Worm (Caenorhabditis elegans) whole organism, L1 larva: ENCODE measurements around the gene fbxa-206.

ENCODE experiments used
- ama-1 ChIP-seq: fragments of 150-350 bp; optimal IDR thresholded peaks from 2 replicates; lab custom pipeline; 2014
- efl-1 ChIP-seq, 4 experiments: fragments of 150-350 bp; optimal IDR thresholded peaks in 3 of 4; peaks in 1 of 4; 1 replicate in 1 of 4; 2 replicates in 3 of 4; lab custom pipeline; 2014; ENCODE audit warnings: missing biosample characterization in 2 of 4, missing genetic modification characterization in 2 of 4, missing genetic modification reagents in 2 of 4
- elt-3 ChIP-seq, 6 experiments: fragments of 150-350 bp in 1 of 6; sonication (generic microtip); optimal IDR thresholded peaks; 2 replicates each; lab custom pipeline; 2017 to 2018; ENCODE audit warnings: missing biosample characterization in 6 of 6, missing genetic modification characterization in 6 of 6, inconsistent platforms in 1 of 6
- jun-1 ChIP-seq: fragments of 150-350 bp; optimal IDR thresholded peaks from 2 replicates; lab custom pipeline; 2014; ENCODE audit warnings: missing biosample characterization, missing genetic modification reagents, missing genetic modification characterization
- lsy-2 ChIP-seq, 2 experiments: fragments of 150-350 bp; optimal IDR thresholded peaks; 2 replicates each; lab custom pipeline; 2014; ENCODE audit warnings: missing biosample characterization in 2 of 2, missing genetic modification characterization in 2 of 2
- nhr-237 ChIP-seq: fragments of 150-350 bp; optimal IDR thresholded peaks from 2 replicates; lab custom pipeline; 2014; ENCODE audit warnings: missing biosample characterization, missing genetic modification characterization
- pqm-1 ChIP-seq: sonication (generic microtip); optimal IDR thresholded peaks from 3 replicates; lab custom pipeline; 2017; ENCODE audit warnings: missing biosample characterization, missing genetic modification characterization
- zag-1 ChIP-seq: fragments of 150-350 bp; optimal IDR thresholded peaks from 2 replicates; lab custom pipeline; 2014; ENCODE audit warnings: missing biosample characterization, missing genetic modification characterization
- ztf-11 ChIP-seq, 2 experiments: sonication (generic microtip); optimal IDR thresholded peaks; 2 replicates each; lab custom pipeline; 2016 to 2017; ENCODE audit warnings: missing genetic modification characterization in 2 of 2, missing biosample characterization in 1 of 2, missing compliant biosample characterization in 1 of 2

ce11 chrV:16902726-16903125, 15.6 kb downstream of the fbxa-206 start, which contains the start of gene srd-68:
- no peak for TF ChIP-seq ztf-11 (tag; optimal IDR thresholded peaks at IDR 0.05; lab: Kevin White, UChicago)
- no peak for TF ChIP-seq ama-1
- no peak for TF ChIP-seq lsy-2 (tag; optimal IDR thresholded peaks at IDR 0.05; lab: Kevin White, UChicago)
- no peak for TF ChIP-seq zag-1 (tag; lab: Kevin White, UChicago)
- no peak for TF ChIP-seq pqm-1 (tag; lab: Kevin White, UChicago)
- TF ChIP-seq efl-1 (optimal IDR thresholded peaks at IDR 0.05; lab: Kevin White, UChicago), result no peak
- no peak for TF ChIP-seq efl-1 (GFP tag; optimal IDR thresholded peaks at IDR 0.05 in 1 of 2; lab: Kevin White, UChicago)
- TF ChIP-seq nhr-237 (tag; lab: Kevin White, UChicago), result no peak
- TF ChIP-seq jun-1 (tag; lab: Kevin White, UChicago), result no peak
- TF ChIP-seq elt-3 (tag; optimal IDR thresholded peaks at IDR 0.05; lab: Kevin White, UChicago), result no peak
